Worm (Caenorhabditis elegans): Measurements from ENCODE around the gene Y38F1A.1.

Gene Y38F1A.1

DNA sequence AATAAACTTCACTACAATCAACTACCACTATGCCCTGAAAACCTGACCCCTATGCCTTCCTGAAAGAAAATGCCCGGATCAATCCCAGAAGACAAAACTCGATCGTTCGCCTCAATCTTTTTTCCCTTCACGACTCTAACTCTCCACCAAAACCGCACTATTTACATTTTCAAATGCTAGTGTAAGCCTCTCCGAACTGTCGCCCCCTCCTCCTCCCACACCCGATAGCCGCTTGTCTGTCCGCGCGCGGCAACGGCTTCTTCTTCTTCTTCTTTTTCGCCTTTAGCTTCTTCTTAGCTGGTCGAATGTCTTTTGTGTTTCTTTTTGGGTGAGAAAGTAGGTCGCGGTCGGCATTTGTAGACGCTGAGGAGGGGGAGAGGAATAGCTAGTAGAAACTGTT is 5.6 kb upstream of the Y38F1A.1 start:
- TF ChIP-seq set-16 (GFP tag; IDR thresholded peaks at IDR 0.05), result no peak
- peak in 1 of 2 experiments; percentile 81 for TF ChIP-seq unc-62 (GFP tag; optimal IDR thresholded peaks at IDR 0.05 in 1 of 2)
- TF ChIP-seq unc-62 (tag; optimal IDR thresholded peaks at IDR 0.05), result no peak

- TF ChIP-seq mes-2 (tag; optimal IDR thresholded peaks at IDR 0.05; ENCODE audit: poor library complexity, severe bottlenecking), result peak; percentile 37
- peak; percentile 25 for TF ChIP-seq rbr-2 (tag; optimal IDR thresholded peaks at IDR 0.05)
- peak in 1 of 2 experiments; percentile 42 for TF ChIP-seq lsy-2 (tag; optimal IDR thresholded peaks at IDR 0.05)
- no peak for TF ChIP-seq T20F7.1 (GFP tag; optimal IDR thresholded peaks at IDR 0.05)
- peak; percentile 39 for TF ChIP-seq nhr-11 (tag; optimal IDR thresholded peaks at IDR 0.05)
- peak; percentile 29; the same call in 1 of the 2 replicates for TF ChIP-seq lin-38 (GFP tag; IDR thresholded peaks at IDR 0.05)
- TF ChIP-seq hlh-11 (tag; optimal IDR thresholded peaks at IDR 0.05), result peak; percentile 49
- peak in 1 of 2 experiments; percentile 29 for TF ChIP-seq mdl-1 (tag; optimal IDR thresholded peaks at IDR 0.05)
- peak; percentile 10 for TF ChIP-seq mep-1 (tag; optimal IDR thresholded peaks at IDR 0.05)
- peak; percentile 31 for TF ChIP-seq hlh-30 (tag; optimal IDR thresholded peaks at IDR 0.05; ENCODE audit: insufficient read depth)
- TF ChIP-seq dve-1 (tag; optimal IDR thresholded peaks at IDR 0.05; ENCODE audit: insufficient read depth), result peak; percentile 58
- 0 out of 2 replicates have a peak, but pooled peaks have one; percentile 64 for TF ChIP-seq daf-19 (GFP tag; conservative IDR thresholded peaks at IDR 0.05)
- no peak for TF ChIP-seq dpl-1 (GFP tag; optimal IDR thresholded peaks at IDR 0.05)
- no peak for TF ChIP-seq snpc-4 (tag; optimal IDR thresholded peaks at IDR 0.05)
- peak; percentile 14 for TF ChIP-seq nhr-28 (tag; optimal IDR thresholded peaks at IDR 0.05)
- TF ChIP-seq dmd-8 (GFP tag; IDR thresholded peaks at IDR 0.05), result no peak
- TF ChIP-seq daf-16 (GFP tag; optimal IDR thresholded peaks at IDR 0.05), result peak in 1 of 2 experiments; percentile 61
- TF ChIP-seq daf-16 (tag; optimal IDR thresholded peaks at IDR 0.05), result peak; percentile 92
- TF ChIP-seq ZK337.2 (GFP tag; IDR thresholded peaks at IDR 0.05), result no peak
- peak; percentile 49; the same call in 1 of the 2 replicates for TF ChIP-seq hmg-1.1 (GFP tag; IDR thresholded peaks at IDR 0.05)
- no peak for TF ChIP-seq lin-39 (tag; optimal IDR thresholded peaks at IDR 0.05)
These were observed 1.3 kb downstream of the Y38F1A.1 start for ce11 chrII:12953297-12953696.

DNA sequence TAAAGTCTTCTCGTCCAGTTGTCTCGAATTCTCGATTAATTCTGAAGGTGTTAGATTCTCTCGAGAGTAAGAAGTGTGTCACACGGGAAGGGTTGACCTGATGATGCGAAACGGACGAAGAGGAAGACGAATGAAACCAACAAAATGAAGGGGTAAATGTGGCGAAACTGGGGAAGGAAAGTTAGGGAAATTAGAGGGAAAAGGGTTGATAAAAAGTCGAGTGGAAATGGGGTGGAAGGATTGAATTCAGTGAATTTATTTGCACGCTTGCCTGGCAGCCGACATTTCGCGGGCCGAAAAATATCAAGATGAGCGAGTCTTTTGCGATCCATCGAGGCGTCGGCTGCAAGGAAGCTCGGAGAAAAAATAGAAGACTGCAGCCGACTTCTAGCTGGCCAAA is 6.4 kb downstream of the Y38F1A.1 start, which contains the start of gene F58G1.7:
Gene F58G1.7 (minus strand): TSS at position 101 of the 400 bp plus-strand sequence.
- TF ChIP-seq nhr-6 (tag; optimal IDR thresholded peaks at IDR 0.05) (no peak), nhr-10 (tag; optimal IDR thresholded peaks at IDR 0.05) (no peak), Y5F2A.4 (GFP tag; optimal IDR thresholded peaks at IDR 0.05) (no peak)

DNA sequence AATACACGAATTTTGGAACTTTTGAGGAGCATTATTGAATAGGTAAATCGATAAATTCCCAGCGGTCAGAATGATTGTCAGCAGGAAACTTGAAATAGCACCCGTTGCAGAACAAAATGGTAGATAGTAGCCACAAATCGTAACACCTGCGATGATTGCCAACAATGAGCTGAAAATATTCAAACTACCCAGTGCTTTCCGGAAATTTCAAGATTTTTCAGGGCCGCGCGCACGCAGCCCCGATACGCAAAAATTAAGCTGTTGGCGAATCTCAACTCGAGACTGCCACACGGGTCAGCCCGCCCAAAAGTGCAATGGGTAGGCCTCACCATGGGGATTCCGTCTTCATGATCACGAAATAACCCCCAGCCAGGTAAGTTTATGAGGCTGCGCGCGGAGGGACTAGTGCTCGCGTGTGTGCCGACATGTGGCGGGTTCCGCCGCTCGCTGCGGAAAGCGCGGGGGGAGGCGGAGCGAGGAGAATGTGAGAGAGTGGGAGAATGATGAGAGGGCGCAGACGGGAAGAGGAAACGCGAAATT is 9.9 kb downstream of the Y38F1A.1 start:
- TF ChIP-seq lir-3 (tag; optimal IDR thresholded peaks at IDR 0.05) (peak; percentile 82), Y48G9A.11 (GFP tag; IDR thresholded peaks at IDR 0.05) (peak; percentile 90), saeg-2 (GFP tag; IDR thresholded peaks at IDR 0.05) (peak; percentile 84), T20F7.1 (GFP tag; optimal IDR thresholded peaks at IDR 0.05) (no peak), mdl-1 (tag; optimal IDR thresholded peaks at IDR 0.05) (peak; percentile 86 to 95), mes-2 (tag; optimal IDR thresholded peaks at IDR 0.05; ENCODE audit: poor library complexity, severe bottlenecking) (peak; percentile 93), pqm-1 (tag; optimal IDR thresholded peaks at IDR 0.05) (peak; percentile 24), nhr-11 (tag; optimal IDR thresholded peaks at IDR 0.05) (peak; percentile 60), daf-19 (GFP tag; conservative IDR thresholded peaks at IDR 0.05) (peak; percentile 96), tra-1 (GFP tag; IDR thresholded peaks at IDR 0.05) (peak; percentile 91), nhr-77 (tag; optimal IDR thresholded peaks at IDR 0.05) (peak; percentile 85), madf-9 (GFP tag; conservative IDR thresholded peaks at IDR 0.05) (peak; percentile 98), madf-5 (GFP tag; IDR thresholded peaks at IDR 0.05) (peak; percentile 90 to 93), unc-130 (GFP tag; optimal IDR thresholded peaks at IDR 0.05) (peak; percentile 90), nhr-237 (tag; optimal IDR thresholded peaks at IDR 0.05) (peak; percentile 31), nhr-28 (tag; optimal IDR thresholded peaks at IDR 0.05) (peak; percentile 72), gei-8 (GFP tag; optimal IDR thresholded peaks at IDR 0.05) (peak; percentile 90), nhr-10 (tag; optimal IDR thresholded peaks at IDR 0.05) (peak; percentile 77), ZK337.2 (GFP tag; IDR thresholded peaks at IDR 0.05) (peak; percentile 42), Y5F2A.4 (GFP tag; optimal IDR thresholded peaks at IDR 0.05) (peak; percentile 49), Y75B8A.6 (GFP tag; IDR thresholded peaks at IDR 0.05) (peak; percentile 80; the same call in 1 of the 2 replicates), ztf-11 (tag; optimal IDR thresholded peaks at IDR 0.05) (no peak), cey-2 (tag; optimal IDR thresholded peaks at IDR 0.05; ENCODE audit: borderline replicate concordance, insufficient read depth) (no peak), vab-7 (GFP tag; IDR thresholded peaks at IDR 0.05) (peak; percentile 79; the same call in 1 of the 2 replicates), zip-2 (tag; optimal IDR thresholded peaks at IDR 0.05) (peak; percentile 76), daf-16 (GFP tag; optimal IDR thresholded peaks at IDR 0.05) (peak; percentile 88 to 91), daf-16 (tag; optimal IDR thresholded peaks at IDR 0.05) (peak; percentile 86), nhr-102 (tag; optimal IDR thresholded peaks at IDR 0.05) (peak; percentile 96)

All from whole organism, L4 larva.